Worm (Caenorhabditis elegans) whole organism, dauer: ENCODE data around the gene C08F8.3.

ENCODE experiments used
- unc-62 ChIP-seq: sonication (generic microtip); optimal IDR thresholded peaks from 2 replicates; lab custom pipeline; 2017; ENCODE audit warnings: missing biosample characterization, missing genetic modification reagents, missing genetic modification characterization

The C08F8.3 gene

DNA sequence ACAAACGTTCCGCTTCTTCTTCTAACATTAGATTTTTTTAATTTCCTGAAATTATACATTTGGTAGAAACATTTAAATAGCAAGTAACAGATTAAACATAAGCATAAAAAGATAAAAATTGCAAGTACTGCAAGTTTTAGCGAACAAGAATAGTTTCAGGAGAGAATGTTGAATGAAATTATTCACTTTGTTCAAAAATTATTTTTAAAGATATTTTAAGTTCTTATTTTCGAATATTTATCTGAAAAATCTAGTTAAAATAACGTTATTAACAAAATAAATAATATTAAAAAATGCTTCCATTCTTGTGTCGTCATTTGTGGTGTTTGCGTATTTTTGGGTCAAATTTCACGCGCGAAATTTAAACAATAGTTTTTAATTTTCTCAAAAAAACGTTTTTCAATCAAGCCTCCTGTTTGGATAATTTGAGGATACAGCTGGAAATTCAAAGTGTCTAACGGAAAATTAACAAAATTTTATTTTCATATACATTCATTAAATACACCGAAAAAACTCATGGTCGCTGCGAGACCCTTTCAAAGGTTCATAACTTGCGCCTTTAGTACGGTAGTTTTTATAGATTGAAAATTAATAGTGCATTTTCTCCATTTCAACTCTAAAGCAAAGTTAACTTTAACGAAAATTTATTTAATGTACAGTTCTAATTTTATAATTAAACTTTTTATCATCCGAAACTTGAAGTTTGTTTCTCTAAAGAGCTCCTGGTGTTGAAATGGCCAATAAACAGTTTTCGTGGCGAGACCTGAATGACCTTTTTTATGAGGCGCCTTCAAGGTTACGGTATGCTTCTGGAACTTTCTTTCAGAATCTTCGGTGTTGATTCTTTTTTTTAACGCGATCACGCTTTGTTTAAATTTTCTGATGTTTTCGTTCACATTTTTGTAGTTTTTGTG lies 12.3 kb upstream of the C08F8.3 start, which contains the start of gene skih-2:
skih-2 (minus strand) TSS at position 51 of the 914 bp plus-strand sequence.
- no peak for TF ChIP-seq unc-62 (GFP tag; lab: Kevin White, UChicago)

DNA sequence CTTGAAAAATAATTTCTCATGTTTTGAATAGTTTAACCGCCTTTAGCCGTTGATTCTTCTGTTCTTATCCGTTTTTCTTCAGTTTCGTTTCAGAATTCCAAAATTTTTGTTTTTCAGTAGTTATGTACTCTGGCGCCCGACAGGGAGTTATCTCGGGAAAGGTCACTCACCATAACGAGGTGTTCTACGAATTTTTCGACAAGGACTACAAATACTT lies 11.7 kb upstream of the C08F8.3 start, which contains the start of gene F01G4.4:
F01G4.4 (plus strand) TSS at position 118 of the 217 bp plus-strand sequence.
- TF ChIP-seq unc-62 (GFP tag; lab: Kevin White, UChicago): no peak

DNA sequence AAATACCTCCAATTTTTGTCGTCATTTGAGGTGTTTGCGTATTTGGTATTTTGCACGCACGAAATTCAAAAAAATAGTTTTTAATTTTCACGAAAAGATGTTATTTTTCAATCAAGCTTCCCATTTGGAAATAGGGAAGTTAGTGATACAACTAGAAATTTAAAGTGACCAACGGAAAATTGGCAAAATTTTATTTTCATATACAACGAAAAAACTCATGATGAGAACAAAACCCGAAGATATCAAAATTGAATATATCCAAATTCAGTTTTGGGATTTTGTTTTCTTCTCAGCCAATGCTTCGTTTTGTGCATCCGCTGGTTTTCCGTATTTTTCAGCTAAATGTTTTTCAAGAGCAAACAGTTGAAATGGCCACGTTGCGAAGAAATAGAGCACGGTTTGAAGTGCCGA lies 8.9 kb upstream of the C08F8.3 start:
- TF ChIP-seq unc-62 (GFP tag; lab: Kevin White, UChicago): no peak

DNA sequence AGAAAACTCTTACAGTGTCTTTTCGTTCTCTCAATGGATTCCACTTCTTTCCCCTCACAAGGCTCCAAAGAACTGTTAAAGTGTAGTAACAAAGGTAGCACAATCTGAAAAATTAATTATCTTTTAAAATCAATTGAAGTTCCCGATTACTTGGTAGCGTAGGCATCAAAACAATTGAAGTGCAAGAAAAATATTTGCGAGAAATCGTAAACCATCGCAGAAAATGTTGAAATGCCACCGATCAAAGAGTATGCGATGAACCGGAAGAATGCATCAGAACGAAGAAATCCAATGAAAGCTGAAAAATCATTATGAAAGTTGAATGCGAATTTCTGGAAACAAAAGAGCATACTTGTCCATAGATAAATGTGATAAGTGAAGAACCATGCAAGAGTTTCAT lies 8.4 kb upstream of the C08F8.3 start:
- TF ChIP-seq unc-62 (GFP tag; lab: Kevin White, UChicago): no peak

DNA sequence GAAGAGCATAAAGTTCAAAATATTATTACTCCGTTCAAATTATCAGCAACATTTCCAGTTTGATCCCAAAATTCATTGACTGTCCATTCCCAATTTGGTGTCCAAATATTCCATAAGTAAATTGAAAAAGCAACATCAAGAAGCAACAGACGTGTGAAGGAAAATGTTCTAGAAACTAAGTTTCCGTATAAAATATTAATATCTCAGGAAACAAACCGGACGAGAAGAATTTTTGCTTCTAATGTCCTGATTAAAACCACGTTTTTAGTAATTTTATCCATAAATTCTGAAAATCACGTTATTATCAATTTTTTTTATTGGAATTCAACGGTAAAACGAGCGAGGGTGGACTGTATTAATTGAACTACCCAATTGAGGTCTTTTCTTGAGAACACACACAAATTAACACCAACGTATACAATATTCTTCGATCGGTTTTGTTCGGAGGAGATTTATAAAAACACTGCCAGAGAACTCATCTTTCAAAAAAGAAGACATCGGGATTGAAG lies 7.8 kb upstream of the C08F8.3 start, which contains the start of gene pigq-1:
pigq-1 (minus strand) TSS at position 286 of the 509 bp plus-strand sequence.
- no peak for TF ChIP-seq unc-62 (GFP tag; lab: Kevin White, UChicago)

DNA sequence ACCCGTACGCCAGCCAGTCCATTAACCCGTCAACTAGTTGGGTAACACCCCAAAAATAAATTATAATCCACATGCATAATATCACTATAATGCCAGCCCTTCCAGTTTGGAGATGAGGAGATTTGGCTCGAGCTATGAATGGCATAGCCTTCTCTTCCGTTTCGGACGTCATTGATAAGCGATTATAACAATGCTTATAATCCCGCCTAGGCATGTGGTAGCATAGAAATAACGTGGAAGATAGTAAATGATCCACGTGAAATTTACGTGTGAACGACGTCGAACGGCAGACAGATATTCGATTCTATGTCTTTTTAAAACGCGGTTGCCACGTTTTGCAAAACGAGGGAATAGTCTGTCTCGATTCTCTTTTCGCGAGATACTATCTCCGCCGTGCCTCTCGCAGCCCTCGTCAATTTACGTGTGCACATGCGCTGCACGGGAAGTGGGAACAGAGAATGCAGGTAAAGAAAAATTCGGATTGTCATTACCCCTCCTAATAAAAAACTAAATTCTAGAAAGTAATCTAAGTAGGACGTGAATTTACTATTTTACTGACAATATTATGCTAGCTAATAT lies 6.0 kb upstream of the C08F8.3 start:
- no peak for TF ChIP-seq unc-62 (GFP tag; lab: Kevin White, UChicago)

DNA sequence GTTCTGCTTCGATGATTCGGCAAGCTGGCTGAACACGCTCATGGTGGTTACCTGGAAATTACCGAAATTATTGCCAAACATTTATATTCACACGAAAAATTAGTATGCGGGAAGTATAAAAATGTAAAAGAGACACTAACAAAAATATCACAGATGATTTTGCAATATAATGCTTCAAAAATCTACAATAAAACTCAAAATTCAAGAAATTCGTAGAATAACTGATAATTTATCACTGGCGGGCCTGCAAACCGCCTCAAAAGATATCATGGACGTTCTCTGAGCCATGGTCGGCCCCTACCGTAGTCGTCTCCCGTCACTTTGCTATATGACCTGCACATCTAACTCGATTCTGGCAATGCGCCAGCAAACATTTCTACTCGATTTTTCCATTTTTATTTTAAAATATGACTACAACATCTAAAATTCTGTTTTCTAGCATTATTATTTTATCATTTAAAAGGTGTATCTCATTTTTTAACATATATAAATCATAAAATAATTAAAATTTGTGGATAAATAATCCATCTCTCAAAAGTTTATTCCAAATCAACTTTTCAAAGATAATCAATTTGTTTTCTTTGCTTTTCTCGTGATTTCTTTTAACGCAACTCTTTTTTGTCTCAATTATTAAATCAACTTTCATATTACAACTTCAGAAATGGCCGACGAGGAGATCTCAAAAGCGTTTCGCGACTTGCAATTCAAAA lies 5.2 kb upstream of the C08F8.3 start, which contains the start of the genes F01G4.6 and pfd-1:
F01G4.6 (minus strand) TSS at position 51 of the 710 bp plus-strand sequence.
pfd-1 (plus strand) TSS at position 660 of the 710 bp plus-strand sequence.
- peak; percentile 13 for TF ChIP-seq unc-62 (GFP tag; lab: Kevin White, UChicago)

DNA sequence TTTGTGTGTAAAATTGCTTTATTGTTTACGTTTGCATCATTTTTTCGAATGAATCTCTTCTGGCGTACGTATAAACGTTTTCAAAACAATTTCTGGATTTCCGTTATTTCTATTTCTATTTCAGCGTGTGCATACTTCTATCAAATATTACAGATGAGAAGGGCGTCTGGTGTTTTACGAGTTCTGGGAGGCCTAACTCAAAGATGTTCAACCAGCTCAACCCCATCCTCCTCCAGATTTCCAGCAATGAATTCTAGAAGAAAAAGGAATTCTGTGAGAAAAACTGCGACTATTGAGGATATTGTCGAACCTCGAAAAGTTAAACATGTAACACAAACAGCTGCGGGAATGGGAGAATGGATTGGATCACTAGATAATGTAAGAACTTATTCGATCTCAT lies 4.0 kb upstream of the C08F8.3 start, which contains the start of gene C08F8.2:
C08F8.2 (plus strand) TSS at position 154 of the 400 bp plus-strand sequence.
- TF ChIP-seq unc-62 (GFP tag; lab: Kevin White, UChicago): no peak

DNA sequence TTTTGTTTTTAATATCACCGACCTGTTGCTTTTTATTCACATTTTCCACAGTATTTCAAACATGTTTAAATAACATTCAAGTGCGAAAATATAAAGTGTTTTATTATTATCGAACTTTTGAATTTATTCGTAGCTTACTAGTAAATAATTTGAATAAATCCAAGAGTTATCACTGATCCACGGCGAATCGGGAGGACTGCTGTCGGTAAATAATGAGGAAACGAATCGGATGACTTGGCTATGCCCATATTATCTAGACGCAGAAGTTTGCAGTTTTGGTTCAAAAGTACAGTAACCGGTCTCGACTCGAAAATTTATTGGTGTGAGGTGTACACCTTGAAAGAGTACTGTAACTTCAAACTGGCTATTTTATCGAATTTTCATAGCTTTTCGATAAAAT lies 1.7 kb downstream of the C08F8.3 start:
- no peak for TF ChIP-seq unc-62 (GFP tag; lab: Kevin White, UChicago)

DNA sequence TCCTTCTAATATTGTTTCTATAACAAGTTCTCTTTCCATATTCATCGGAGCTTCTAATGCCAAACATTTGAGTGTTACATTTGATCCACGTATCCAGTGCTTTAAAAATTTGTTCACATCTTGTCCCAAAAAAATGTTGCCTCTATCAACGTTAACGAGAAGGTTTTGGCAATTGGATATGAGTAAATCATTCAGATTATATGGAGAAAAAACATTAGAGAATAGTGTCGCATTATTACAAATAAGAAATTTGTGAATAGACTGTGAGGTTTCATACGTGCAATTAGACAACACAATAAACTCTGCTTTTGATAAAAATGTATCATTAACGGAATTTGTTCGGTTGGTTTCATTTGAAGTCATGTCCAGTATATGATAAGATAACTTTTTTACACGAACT lies 5.0 kb downstream of the C08F8.3 start, which contains the start of gene mboa-4:
mboa-4 (minus strand) TSS at position 101 of the 400 bp plus-strand sequence.
- TF ChIP-seq unc-62 (GFP tag; lab: Kevin White, UChicago): no peak

DNA sequence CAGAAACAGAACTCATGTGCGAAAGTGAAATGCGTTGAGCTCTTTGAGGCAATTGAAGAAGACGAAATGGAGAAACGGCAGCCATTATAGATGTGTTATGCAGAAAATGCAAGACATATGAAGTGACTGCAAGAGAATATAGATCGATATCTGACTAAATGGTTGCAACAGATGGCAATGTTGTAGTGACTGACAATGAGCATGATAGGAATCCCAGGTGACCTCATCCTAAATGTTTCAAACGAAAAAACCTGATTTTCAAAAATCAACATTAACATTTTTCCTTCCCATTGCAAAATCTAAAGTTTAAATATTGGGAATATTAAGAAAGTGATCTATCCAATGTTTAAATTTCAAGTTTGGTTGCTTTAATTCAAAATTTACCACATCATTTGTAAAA lies 5.9 kb downstream of the C08F8.3 start, which contains the start of gene C08F8.15:
C08F8.15 (minus strand) TSS at position 101 of the 400 bp plus-strand sequence.
- no peak for TF ChIP-seq unc-62 (GFP tag; lab: Kevin White, UChicago)

DNA sequence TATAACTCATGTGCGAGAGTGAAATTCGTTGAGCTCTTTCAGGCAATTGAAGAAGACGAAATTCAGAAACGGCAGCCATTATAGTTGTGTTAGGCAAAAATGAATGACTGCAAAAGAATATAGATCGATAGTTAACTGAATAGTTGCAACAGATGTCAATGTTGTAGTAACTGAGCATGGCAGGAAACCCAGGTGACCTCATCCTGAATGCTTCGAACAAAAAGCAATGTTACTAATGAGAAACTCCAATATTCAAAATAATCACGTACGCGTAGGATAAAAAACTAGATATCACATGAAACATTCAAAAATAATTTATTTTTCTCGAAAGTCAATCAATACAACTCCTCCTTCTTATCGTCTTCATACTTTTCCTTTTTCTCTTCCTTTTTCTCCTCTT lies 7.6 kb downstream of the C08F8.3 start, which contains the start of gene fbxb-9:
fbxb-9 (minus strand) TSS at position 101 of the 400 bp plus-strand sequence.
- TF ChIP-seq unc-62 (GFP tag; lab: Kevin White, UChicago): no peak

DNA sequence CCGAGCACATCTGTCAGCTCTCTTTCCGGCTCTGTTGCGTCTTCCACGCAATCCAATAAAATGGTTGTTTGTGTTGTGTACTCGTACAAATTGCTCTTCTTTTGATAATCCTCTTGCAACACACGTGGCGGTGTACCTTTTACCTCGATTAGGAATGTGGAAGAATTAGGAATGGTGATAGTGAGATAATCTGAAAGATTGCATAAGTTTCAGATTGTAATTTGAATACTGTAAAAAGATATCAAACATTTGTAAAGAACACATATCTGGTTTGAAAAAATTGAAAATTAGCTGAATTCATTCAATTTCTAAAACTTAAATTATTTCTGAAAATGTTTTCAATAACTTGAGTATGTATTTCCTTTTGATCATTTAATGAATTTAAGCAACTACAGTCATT lies 10.0 kb downstream of the C08F8.3 start, which contains the start of gene C08F8.6:
C08F8.6 (minus strand) TSS at position 101 of the 400 bp plus-strand sequence.
- no peak for TF ChIP-seq unc-62 (GFP tag; lab: Kevin White, UChicago)

DNA sequence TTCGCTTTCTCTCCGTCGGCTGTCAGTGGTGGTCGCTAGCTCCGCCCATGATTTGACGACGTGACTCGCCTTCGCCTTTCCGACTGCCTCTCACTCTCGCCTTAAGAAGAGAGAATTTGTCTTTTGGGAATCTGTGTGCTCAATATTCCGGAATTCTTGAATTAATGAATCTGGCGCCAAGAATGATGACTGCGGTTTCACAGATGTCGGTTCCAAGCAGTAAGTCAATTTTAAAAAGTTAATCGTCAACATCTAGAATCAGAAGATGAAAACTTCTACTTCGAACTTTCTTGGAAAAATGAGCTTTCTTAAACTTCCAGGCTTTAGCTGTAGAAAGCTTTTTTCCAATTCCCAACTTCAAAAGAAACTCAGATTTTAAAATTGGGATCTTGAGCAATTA lies 14.8 kb downstream of the C08F8.3 start, which contains the start of gene nhr-67:
nhr-67 (plus strand) TSS at position 97 of the 400 bp plus-strand sequence.
- no peak for TF ChIP-seq unc-62 (GFP tag; lab: Kevin White, UChicago)

DNA sequence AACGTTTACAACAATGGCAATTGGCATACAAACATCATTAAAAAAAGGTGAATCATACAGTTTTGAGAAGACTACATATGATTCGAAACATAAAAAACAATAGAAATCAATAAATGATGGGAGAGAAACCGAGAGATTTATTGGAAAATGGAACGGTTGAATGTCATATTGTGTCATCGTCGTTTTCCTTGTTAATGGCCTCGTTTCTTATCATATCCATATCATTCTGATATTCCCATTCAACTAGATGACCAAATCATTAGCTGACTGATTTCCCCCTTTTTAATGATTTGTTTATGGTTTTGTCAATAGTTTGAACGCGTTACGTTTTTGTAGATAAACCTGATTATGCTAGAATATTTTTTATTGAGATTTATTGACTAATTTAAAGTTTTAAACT lies 19.9 kb downstream of the C08F8.3 start:
- no peak for TF ChIP-seq unc-62 (GFP tag; lab: Kevin White, UChicago)
